Worm (Caenorhabditis elegans): ENCODE results near the gene F15D4.4.

DNA sequence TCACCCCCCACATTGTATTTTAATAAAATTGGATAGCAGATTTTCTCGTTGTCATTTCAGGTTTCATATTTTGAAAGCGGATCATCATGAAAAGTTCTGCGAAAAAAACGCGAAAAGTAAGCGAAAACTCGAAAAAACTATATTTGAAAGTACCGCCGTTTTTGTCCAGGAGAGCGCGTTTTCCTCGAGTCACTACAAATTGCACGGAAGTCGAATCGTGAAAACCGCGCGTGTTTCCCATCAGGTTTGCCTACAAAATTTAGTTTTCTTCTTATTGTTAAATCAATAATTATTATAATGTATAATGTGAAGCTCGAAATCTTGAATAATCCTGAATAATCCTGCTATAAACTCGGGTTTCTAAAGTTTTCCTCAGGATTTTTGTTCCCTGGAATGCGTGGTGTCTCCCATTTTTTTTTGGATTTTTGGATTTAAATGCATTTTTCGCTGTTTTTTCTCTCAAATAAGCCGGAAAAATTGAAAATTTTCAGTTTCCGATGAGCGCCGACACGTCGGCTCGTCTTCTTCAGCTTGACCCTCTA is 43.2 kb downstream of the F15D4.4 start, which contains the start of gene btf-1:
- TF ChIP-seq lin-13 (GFP tag; optimal IDR thresholded peaks at IDR 0.05) (peak; percentile 9), snpc-4 (tag; optimal IDR thresholded peaks at IDR 0.05) (peak; percentile 64), lin-15B (tag; optimal IDR thresholded peaks at IDR 0.05) (peak; percentile 59), nhr-11 (tag; optimal IDR thresholded peaks at IDR 0.05) (no peak), ama-1 (optimal IDR thresholded peaks at IDR 0.05) (peak; percentile 86), elt-2 (tag; optimal IDR thresholded peaks at IDR 0.05) (peak; percentile 78), tbx-2 (tag; optimal IDR thresholded peaks at IDR 0.05) (peak; percentile 90), ztf-4 (tag; optimal IDR thresholded peaks at IDR 0.05) (peak; percentile 13), fkh-8 (tag; optimal IDR thresholded peaks at IDR 0.05) (peak; percentile 94), nhr-90 (tag; optimal IDR thresholded peaks at IDR 0.05; ENCODE audit: poor library complexity) (peak; percentile 94), egl-27 (tag; optimal IDR thresholded peaks at IDR 0.05) (peak in 1 of 2 experiments; percentile 12), lsy-2 (tag; optimal IDR thresholded peaks at IDR 0.05) (peak; percentile 74 to 84), lin-39 (tag; optimal IDR thresholded peaks at IDR 0.05) (peak; percentile 60)
